Fruit fly (Drosophila melanogaster): ENCODE results near the gene Pka-R1.

Gene Pka-R1

dm6 chr3L:20826950-20827910 is 11.3 kb downstream of the Pka-R1 start (continued):
- TF ChIP-seq CG11398 (GFP tag; optimal IDR thresholded peaks at IDR 0.05) = no peak
- TF ChIP-seq Dek (tag; optimal IDR thresholded peaks at IDR 0.05) = no peak
- no peak for TF ChIP-seq slp2 (GFP tag; optimal IDR thresholded peaks at IDR 0.05)
- no peak for TF ChIP-seq zf30C (GFP tag; optimal IDR thresholded peaks at IDR 0.05)
- peak; percentile 45 for TF ChIP-seq CG9817 (tag; optimal IDR thresholded peaks at IDR 0.05)
- TF ChIP-seq CG1233 (GFP tag; optimal IDR thresholded peaks at IDR 0.05) = no peak
- no peak for TF ChIP-seq CG4404 (GFP tag; IDR thresholded peaks at IDR 0.05)
- no peak for TF ChIP-seq CG17829 (tag; optimal IDR thresholded peaks at IDR 0.05)
- peak; percentile 59; the same call in 1 of the 2 replicates for TF ChIP-seq Rfx (GFP tag; IDR thresholded peaks at IDR 0.05)
- TF ChIP-seq Tbp (GFP tag; optimal IDR thresholded peaks at IDR 0.05) = no peak
- no peak for TF ChIP-seq gt (GFP tag; IDR thresholded peaks at IDR 0.05)
- TF ChIP-seq CG9932 (GFP tag; IDR thresholded peaks at IDR 0.05) = no peak
- no peak for TF ChIP-seq rib (GFP tag; IDR thresholded peaks at IDR 0.05)
- peak; percentile 39; the same call in 1 of the 3 replicates for TF ChIP-seq CG11695 (GFP tag; IDR thresholded peaks at IDR 0.05)
- TF ChIP-seq slbo (GFP tag; IDR thresholded peaks at IDR 0.05) = peak; percentile 76
- TF ChIP-seq CG31441 (GFP tag; IDR thresholded peaks at IDR 0.05) = peak; percentile 11; the same call in 1 of the 2 replicates
- TF ChIP-seq Sry-β (GFP tag; optimal IDR thresholded peaks at IDR 0.05) = no peak
- no peak for TF ChIP-seq Dad (GFP tag; optimal IDR thresholded peaks at IDR 0.05)
- no peak for TF ChIP-seq oc (tag; optimal IDR thresholded peaks at IDR 0.05)
- TF ChIP-seq NfI (GFP tag; optimal IDR thresholded peaks at IDR 0.05) = no peak
- TF ChIP-seq Hmr (GFP tag; optimal IDR thresholded peaks at IDR 0.05) = peak; percentile 34
- no peak for TF ChIP-seq crp (GFP tag; optimal IDR thresholded peaks at IDR 0.05)
- no peak for TF ChIP-seq knrl (GFP tag; IDR thresholded peaks at IDR 0.05; ENCODE audit: partially characterized antibody)
- TF ChIP-seq NC2α (GFP tag; optimal IDR thresholded peaks at IDR 0.05) = no peak
- TF ChIP-seq zen (tag; optimal IDR thresholded peaks at IDR 0.05) = no peak
- no peak for TF ChIP-seq Hr78 (GFP tag; optimal IDR thresholded peaks at IDR 0.05)
- no peak for TF ChIP-seq sima (GFP tag; optimal IDR thresholded peaks at IDR 0.05)
- no peak for TF ChIP-seq sens-2 (GFP tag; IDR thresholded peaks at IDR 0.05)
- peak; percentile 28; the same call in 1 of the 2 replicates for TF ChIP-seq esg (GFP tag; conservative IDR thresholded peaks at IDR 0.05)
- no peak for TF ChIP-seq CG42726 (GFP tag; IDR thresholded peaks at IDR 0.05; ENCODE audit: partially characterized antibody)
- TF ChIP-seq ttk (GFP tag; IDR thresholded peaks at IDR 0.05) = no peak
- peak; percentile 36; the same call in 1 of the 4 replicates for TF ChIP-seq Gug (GFP tag; IDR thresholded peaks at IDR 0.05)
- 0 out of 2 replicates have a peak, but pooled peaks have one; percentile 30 for TF ChIP-seq wdn (GFP tag; IDR thresholded peaks at IDR 0.05)
- no peak for TF ChIP-seq pan (optimal IDR thresholded peaks at IDR 0.05)
- peak in 1 of 2 experiments; percentile 61 for TF ChIP-seq pan (GFP tag; optimal IDR thresholded peaks at IDR 0.05 in 1 of 2, IDR thresholded peaks at IDR 0.05 in 1 of 2)
- no peak for TF ChIP-seq CG17912 (GFP tag; optimal IDR thresholded peaks at IDR 0.05)
- TF ChIP-seq ham (GFP tag; IDR thresholded peaks at IDR 0.05) = no peak
- no peak for TF ChIP-seq Mrtf (GFP tag; IDR thresholded peaks at IDR 0.05)
- TF ChIP-seq nau (GFP tag; optimal IDR thresholded peaks at IDR 0.05) = no peak
- peak in 1 of 2 experiments; percentile 52 for TF ChIP-seq Trl (optimal IDR thresholded peaks at IDR 0.05)
- TF ChIP-seq Trl (GFP tag; optimal IDR thresholded peaks at IDR 0.05) = no peak
- TF ChIP-seq CG10209 (GFP tag; optimal IDR thresholded peaks at IDR 0.05) = no peak
- no peak for TF ChIP-seq CG33213 (GFP tag; optimal IDR thresholded peaks at IDR 0.05)
- no peak for TF ChIP-seq CG14860 (GFP tag; IDR thresholded peaks at IDR 0.05; ENCODE audit: partially characterized antibody)
- no peak for TF ChIP-seq Spps (tag; optimal IDR thresholded peaks at IDR 0.05)
- no peak for TF ChIP-seq Gsc (GFP tag; IDR thresholded peaks at IDR 0.05)
- peak; percentile 26; the same call in 1 of the 2 replicates for TF ChIP-seq seq (GFP tag; IDR thresholded peaks at IDR 0.05)
- no peak for TF ChIP-seq CG4854 (GFP tag; optimal IDR thresholded peaks at IDR 0.05)
- no peak for TF ChIP-seq fd64A (GFP tag; optimal IDR thresholded peaks at IDR 0.05)
